Worm (Caenorhabditis elegans): ENCODE measurements around the gene ubxn-2.

The ubxn-2 gene

ce11 chrIV:2711122-2711669 lies 14.4 kb downstream of the ubxn-2 start:
- TF ChIP-seq lsy-2 (tag; optimal IDR thresholded peaks at IDR 0.05) (peak in 1 of 2 experiments; percentile 40), cey-2 (tag; optimal IDR thresholded peaks at IDR 0.05; ENCODE audit: borderline replicate concordance, insufficient read depth) (no peak), ceh-28 (tag; optimal IDR thresholded peaks at IDR 0.05) (no peak), nhr-77 (tag; optimal IDR thresholded peaks at IDR 0.05) (peak; percentile 4), T20F7.1 (GFP tag; optimal IDR thresholded peaks at IDR 0.05) (peak; percentile 48), T26A8.4 (GFP tag; IDR thresholded peaks at IDR 0.05) (0 out of 2 replicates have a peak, but pooled peaks have one; percentile 20), ceh-82 (tag; optimal IDR thresholded peaks at IDR 0.05) (no peak), arid-1 (GFP tag; conservative IDR thresholded peaks at IDR 0.05) (0 out of 2 replicates have a peak, but pooled peaks have one; percentile 6), daf-12 (tag; optimal IDR thresholded peaks at IDR 0.05) (no peak), nhr-111 (GFP tag; optimal IDR thresholded peaks at IDR 0.05) (no peak), ztf-7 (tag; optimal IDR thresholded peaks at IDR 0.05) (no peak), hlh-11 (tag; optimal IDR thresholded peaks at IDR 0.05) (peak; percentile 31), Y5F2A.4 (GFP tag; optimal IDR thresholded peaks at IDR 0.05) (no peak), zip-2 (tag; optimal IDR thresholded peaks at IDR 0.05) (peak; percentile 71), mep-1 (tag; optimal IDR thresholded peaks at IDR 0.05) (peak; percentile 61), ZK337.2 (GFP tag; IDR thresholded peaks at IDR 0.05) (no peak), ctbp-1 (GFP tag; IDR thresholded peaks at IDR 0.05) (no peak), dmd-8 (GFP tag; IDR thresholded peaks at IDR 0.05) (no peak), dve-1 (tag; optimal IDR thresholded peaks at IDR 0.05; ENCODE audit: insufficient read depth) (peak; percentile 92), egl-27 (tag; optimal IDR thresholded peaks at IDR 0.05) (no peak), zip-11 (GFP tag; IDR thresholded peaks at IDR 0.05) (no peak), ceh-44 (GFP tag; IDR thresholded peaks at IDR 0.05) (no peak), F10B5.3 (tag; optimal IDR thresholded peaks at IDR 0.05) (no peak), aly-2 (tag; optimal IDR thresholded peaks at IDR 0.05) (no peak), spr-1 (tag; optimal IDR thresholded peaks at IDR 0.05) (no peak), snpc-1.2 (GFP tag; IDR thresholded peaks at IDR 0.05) (no peak), gei-8 (GFP tag; optimal IDR thresholded peaks at IDR 0.05) (no peak), mes-2 (tag; optimal IDR thresholded peaks at IDR 0.05; ENCODE audit: poor library complexity, severe bottlenecking) (peak; percentile 40), lin-13 (GFP tag; optimal IDR thresholded peaks at IDR 0.05) (peak; percentile 77), lin-38 (GFP tag; IDR thresholded peaks at IDR 0.05) (peak; percentile 85), dmd-6 (GFP tag; IDR thresholded peaks at IDR 0.05) (no peak), dpl-1 (GFP tag; optimal IDR thresholded peaks at IDR 0.05) (no peak), sdz-12 (GFP tag; optimal IDR thresholded peaks at IDR 0.05) (no peak), daf-16 (GFP tag; optimal IDR thresholded peaks at IDR 0.05) (no peak), daf-16 (tag; optimal IDR thresholded peaks at IDR 0.05) (peak; percentile 70), duxl-1 (tag; optimal IDR thresholded peaks at IDR 0.05; ENCODE audit: poor library complexity) (no peak), hlh-30 (tag; optimal IDR thresholded peaks at IDR 0.05; ENCODE audit: insufficient read depth) (peak; percentile 29), mdt-29 (GFP tag; IDR thresholded peaks at IDR 0.05) (peak; percentile 46; the same call in 1 of the 2 replicates)

- TF ChIP-seq unc-130 (GFP tag; optimal IDR thresholded peaks at IDR 0.05) (no peak), daf-16 (GFP tag; optimal IDR thresholded peaks at IDR 0.05) (no peak), daf-16 (tag; optimal IDR thresholded peaks at IDR 0.05) (peak; percentile 18), lin-13 (GFP tag; optimal IDR thresholded peaks at IDR 0.05) (peak; percentile 44), egl-43 (GFP tag; IDR thresholded peaks at IDR 0.05) (0 out of 2 replicates have a peak, but pooled peaks have one; percentile 26), zag-1 (tag; optimal IDR thresholded peaks at IDR 0.05) (no peak), lin-29 (GFP tag; IDR thresholded peaks at IDR 0.05) (no peak), hif-1 (tag; optimal IDR thresholded peaks at IDR 0.05) (no peak), arid-1 (GFP tag; conservative IDR thresholded peaks at IDR 0.05) (0 out of 2 replicates have a peak, but pooled peaks have one; percentile 7), R02D3.7 (tag; optimal IDR thresholded peaks at IDR 0.05) (no peak), Y5F2A.4 (GFP tag; optimal IDR thresholded peaks at IDR 0.05) (no peak), ama-1 (optimal IDR thresholded peaks at IDR 0.05) (peak; percentile 79), dpl-1 (GFP tag; optimal IDR thresholded peaks at IDR 0.05) (no peak), nhr-77 (tag; optimal IDR thresholded peaks at IDR 0.05) (no peak), unc-62 (GFP tag; optimal IDR thresholded peaks at IDR 0.05 in 1 of 2) (peak in 1 of 2 experiments; percentile 72), unc-62 (tag; optimal IDR thresholded peaks at IDR 0.05) (no peak), mxl-3 (GFP tag; optimal IDR thresholded peaks at IDR 0.05) (no peak), aha-1 (tag) (peak; percentile 97)
These were observed 15.2 kb downstream of the ubxn-2 start, which contains the start of gene Y94H6A.10 for ce11 chrIV:2710203-2710935. Y94H6A.10 (minus strand) TSS chrIV:2710666.
